Worm (Caenorhabditis elegans) whole organism, young adult: ENCODE results near the gene irk-1.

ENCODE experiments used
- B0035.1 ChIP-seq: sonication (generic microtip); optimal IDR thresholded peaks from 2 replicates; lab custom pipeline; 2016; ENCODE audit warnings: missing genetic modification characterization, mild to moderate bottlenecking, missing compliant biosample characterization, missing genotype, missing genetic modification reagents
- C17E4.6 ChIP-seq: fragments of 200-800 bp; sonication (Bioruptor generic); IDR thresholded peaks from 2 replicates; pipeline ENCODE4 v1.3.6; 2022; ENCODE audit warnings: missing genetic modification reagents, missing genetic modification characterization, missing compliant biosample characterization
- F22D6.2 ChIP-seq: sonication (generic microtip); optimal IDR thresholded peaks from 2 replicates; lab custom pipeline; 2016; ENCODE audit warnings: mild to moderate bottlenecking, missing genetic modification characterization, missing compliant biosample characterization
- F39B2.1 ChIP-seq: fragments of 200-800 bp; sonication (Bioruptor generic); IDR thresholded peaks from 2 replicates; pipeline ENCODE4 v1.3.6; 2022; ENCODE audit warnings: missing genetic modification reagents, missing genetic modification characterization, missing compliant biosample characterization
- F49E8.2 ChIP-seq: sonication (generic microtip); optimal IDR thresholded peaks from 3 replicates; lab custom pipeline; 2017; ENCODE audit warnings: missing genetic modification characterization, mild to moderate bottlenecking, missing compliant biosample characterization, antibody characterized with exemption, moderate library complexity; ENCODE audit not compliant: insufficient read depth
- F55B11.4 ChIP-seq: sonication (generic microtip); optimal IDR thresholded peaks from 2 replicates; lab custom pipeline; 2016; ENCODE audit warnings: missing compliant biosample characterization, missing genetic modification characterization, borderline replicate concordance; ENCODE audit not compliant: insufficient read depth
- F57A8.1 ChIP-seq: fragments of 200-800 bp; sonication (Bioruptor generic); optimal IDR thresholded peaks from 2 replicates; lab custom pipeline; 2018; ENCODE audit warnings: mild to moderate bottlenecking, missing genetic modification characterization, moderate library complexity, missing compliant biosample characterization
- K11D2.4 ChIP-seq: fragments of 200-800 bp; sonication (Bioruptor generic); IDR thresholded peaks from 2 replicates; pipeline ENCODE4 v1.3.6; 2022; ENCODE audit warnings: missing genetic modification reagents, missing genetic modification characterization, missing compliant biosample characterization
- T07F8.4 ChIP-seq: sonication (generic microtip); optimal IDR thresholded peaks from 2 replicates; lab custom pipeline; 2016; ENCODE audit warnings: mild to moderate bottlenecking, missing genetic modification characterization, moderate library complexity, missing compliant biosample characterization
- T26A5.8 ChIP-seq: sonication (generic microtip); optimal IDR thresholded peaks from 2 replicates; lab custom pipeline; 2016; ENCODE audit warnings: missing genetic modification characterization, missing compliant biosample characterization
- Y53G8AR.9 ChIP-seq: fragments of 200-800 bp; sonication (Bioruptor generic); conservative IDR thresholded peaks from 2 replicates; pipeline ENCODE4 v1.3.6; 2022; ENCODE audit warnings: missing genetic modification reagents, missing genetic modification characterization, missing compliant biosample characterization
- Y79H2A.3 ChIP-seq: fragments of 200-800 bp; sonication (Bioruptor generic); conservative IDR thresholded peaks from 2 replicates; pipeline ENCODE4 v1.3.6; 2022; ENCODE audit warnings: missing genetic modification reagents, missing genetic modification characterization, missing compliant biosample characterization
- aptf-3 ChIP-seq: fragments of 200-800 bp; sonication (Bioruptor generic); IDR thresholded peaks from 2 replicates; pipeline ENCODE4 v1.3.6; 2022; ENCODE audit warnings: missing genetic modification characterization, missing compliant biosample characterization
- attf-3 ChIP-seq: fragments of 200-800 bp; sonication (Bioruptor generic); conservative IDR thresholded peaks from 2 replicates; pipeline ENCODE4 v1.3.6; 2022; ENCODE audit warnings: missing genetic modification reagents, missing genetic modification characterization, missing compliant biosample characterization
- attf-5 ChIP-seq: fragments of 200-800 bp; sonication (Bioruptor generic); optimal IDR thresholded peaks from 2 replicates; lab custom pipeline; 2018; ENCODE audit warnings: mild to moderate bottlenecking, missing genetic modification characterization, missing compliant biosample characterization
- bed-1 ChIP-seq: fragments of 200-800 bp; sonication (Bioruptor generic); IDR thresholded peaks from 2 replicates; pipeline ENCODE4 v1.3.6; 2022; ENCODE audit warnings: missing genetic modification reagents, missing genetic modification characterization, missing compliant biosample characterization
- bed-2 ChIP-seq: fragments of 200-800 bp; sonication (Bioruptor generic); IDR thresholded peaks from 2 replicates; pipeline ENCODE4 v1.3.6; 2022; ENCODE audit warnings: missing genetic modification reagents, missing genetic modification characterization, missing compliant biosample characterization
- ccch-3 ChIP-seq: fragments of 200-800 bp; sonication (Bioruptor generic); optimal IDR thresholded peaks from 2 replicates; lab custom pipeline; 2018; ENCODE audit warnings: mild to moderate bottlenecking, missing genetic modification characterization, missing compliant biosample characterization
- cebp-2 ChIP-seq: fragments of 200-800 bp; sonication (Bioruptor generic); IDR thresholded peaks from 2 replicates; pipeline ENCODE4 v1.3.6; 2022; ENCODE audit warnings: missing genetic modification characterization, missing compliant biosample characterization
- ceh-58 ChIP-seq: fragments of 200-800 bp; sonication (Bioruptor generic); IDR thresholded peaks from 2 replicates; pipeline ENCODE4 v1.3.6; 2022; ENCODE audit warnings: missing genetic modification characterization, missing compliant biosample characterization
- ceh-91 ChIP-seq: fragments of 200-800 bp; sonication (Bioruptor generic); IDR thresholded peaks from 2 replicates; pipeline ENCODE4 v1.3.6; 2022; ENCODE audit warnings: missing genetic modification reagents, missing genetic modification characterization, missing compliant biosample characterization
- dox-1 ChIP-seq: fragments of 200-800 bp; sonication (Bioruptor generic); IDR thresholded peaks from 2 replicates; pipeline ENCODE4 v1.3.6; 2022; ENCODE audit warnings: missing genetic modification reagents, missing genetic modification characterization, missing compliant biosample characterization
- dpl-1 ChIP-seq: fragments of 150-350 bp; optimal IDR thresholded peaks from 2 replicates; lab custom pipeline; 2014; ENCODE audit warnings: missing biosample characterization, missing genetic modification reagents, missing genetic modification characterization
- egl-44 ChIP-seq: fragments of 200-800 bp; sonication (Bioruptor generic); IDR thresholded peaks from 2 replicates; pipeline ENCODE4 v1.3.6; 2022; ENCODE audit warnings: missing genetic modification reagents, missing genetic modification characterization, missing compliant biosample characterization
- egrh-3 ChIP-seq: fragments of 200-800 bp; sonication (Bioruptor generic); IDR thresholded peaks from 2 replicates; pipeline ENCODE4 v1.3.6; 2022; ENCODE audit warnings: missing genetic modification reagents, missing genetic modification characterization, missing compliant biosample characterization
- ekl-4 ChIP-seq: fragments of 200-800 bp; sonication (Bioruptor generic); IDR thresholded peaks from 2 replicates; pipeline ENCODE4 v1.3.6; 2022; ENCODE audit warnings: missing genetic modification reagents, missing genetic modification characterization, missing compliant biosample characterization
- ets-4 ChIP-seq: fragments of 200-800 bp; sonication (Bioruptor generic); optimal IDR thresholded peaks from 2 replicates; lab custom pipeline; 2018; ENCODE audit warnings: mild to moderate bottlenecking, missing genetic modification characterization, missing compliant biosample characterization
- gei-17 ChIP-seq: fragments of 200-800 bp; sonication (Bioruptor generic); optimal IDR thresholded peaks from 2 replicates; lab custom pipeline; 2018; ENCODE audit warnings: mild to moderate bottlenecking, missing genetic modification characterization, missing compliant biosample characterization
- hmg-1.2 ChIP-seq: fragments of 200-800 bp; sonication (Bioruptor generic); IDR thresholded peaks from 2 replicates; pipeline ENCODE4 v1.3.6; 2022; ENCODE audit warnings: missing genetic modification reagents, missing genetic modification characterization, missing compliant biosample characterization
- hsf-1 ChIP-seq: fragments of 200-800 bp; sonication (Bioruptor generic); IDR thresholded peaks from 2 replicates; pipeline ENCODE4 v1.3.6; 2022; ENCODE audit warnings: missing genetic modification reagents, missing genetic modification characterization, missing compliant biosample characterization
- let-526 ChIP-seq: fragments of 200-800 bp; sonication (Bioruptor generic); IDR thresholded peaks from 2 replicates; pipeline ENCODE4 v1.3.6; 2022; ENCODE audit warnings: missing genetic modification reagents, missing genetic modification characterization, missing compliant biosample characterization
- lin-26 ChIP-seq: fragments of 200-800 bp; sonication (Bioruptor generic); IDR thresholded peaks from 2 replicates; pipeline ENCODE4 v1.3.6; 2022; ENCODE audit warnings: missing genetic modification reagents, missing genetic modification characterization, missing compliant biosample characterization
- lin-35 ChIP-seq, 3 experiments: fragments of 150-350 bp in 2 of 3; sonication (generic microtip) in 1 of 3; optimal IDR thresholded peaks; 2 replicates each; lab custom pipeline; 2014 to 2018; ENCODE audit warnings: missing biosample characterization in 3 of 3, missing genetic modification characterization in 3 of 3, missing genetic modification reagents in 3 of 3
- lin-54 ChIP-seq: fragments of 200-800 bp; sonication (Bioruptor generic); optimal IDR thresholded peaks from 2 replicates; lab custom pipeline; 2018; ENCODE audit warnings: mild to moderate bottlenecking, missing genetic modification characterization, missing compliant biosample characterization
- lir-1 ChIP-seq: fragments of 200-800 bp; sonication (Bioruptor generic); conservative IDR thresholded peaks from 2 replicates; pipeline ENCODE4 v1.3.6; 2022; ENCODE audit warnings: missing genetic modification reagents, missing genetic modification characterization, missing compliant biosample characterization
- madf-10 ChIP-seq: sonication (generic microtip); optimal IDR thresholded peaks from 2 replicates; lab custom pipeline; 2016; ENCODE audit warnings: mild to moderate bottlenecking, missing genetic modification characterization, missing compliant biosample characterization
- madf-6 ChIP-seq: fragments of 200-800 bp; sonication (Bioruptor generic); IDR thresholded peaks from 2 replicates; pipeline ENCODE4 v1.3.6; 2022; ENCODE audit warnings: missing genetic modification reagents, missing genetic modification characterization, missing compliant biosample characterization
- madf-8 ChIP-seq: fragments of 200-800 bp; sonication (Bioruptor generic); conservative IDR thresholded peaks from 2 replicates; pipeline ENCODE4 v1.3.6; 2022; ENCODE audit warnings: missing genetic modification reagents, missing genetic modification characterization, missing compliant biosample characterization
- mel-28 ChIP-seq: sonication (generic microtip); optimal IDR thresholded peaks from 2 replicates; lab custom pipeline; 2016; ENCODE audit warnings: borderline replicate concordance, mild to moderate bottlenecking, missing genetic modification characterization, missing compliant biosample characterization
- nfyb-1 ChIP-seq: fragments of 200-800 bp; sonication (Bioruptor generic); IDR thresholded peaks from 2 replicates; pipeline ENCODE4 v1.3.6; 2022; ENCODE audit warnings: missing genetic modification reagents, missing genetic modification characterization, missing compliant biosample characterization
- pbrm-1 ChIP-seq: fragments of 200-800 bp; sonication (Bioruptor generic); IDR thresholded peaks from 2 replicates; pipeline ENCODE4 v1.3.6; 2022; ENCODE audit warnings: missing genetic modification reagents, missing genetic modification characterization, missing compliant biosample characterization
- pha-4 ChIP-seq: fragments of 150-350 bp; sonication (generic microtip); optimal IDR thresholded peaks from 2 replicates; lab custom pipeline; 2014; ENCODE audit warnings: missing biosample characterization, missing genetic modification reagents, missing genetic modification characterization
- repo-1 ChIP-seq: sonication (generic microtip); optimal IDR thresholded peaks from 2 replicates; lab custom pipeline; 2017; ENCODE audit warnings: mild to moderate bottlenecking, missing genetic modification characterization, missing compliant biosample characterization
- rpc-1 ChIP-seq, 2 experiments: fragments of 150-350 bp in 1 of 2; sonication (generic microtip) in 1 of 2; optimal IDR thresholded peaks; 2 replicates each; lab custom pipeline; 2014 to 2018; ENCODE audit warnings: missing biosample characterization in 1 of 2, missing genetic modification characterization in 1 of 2, missing genetic modification reagents in 1 of 2, missing genotype in 1 of 2
- sea-2 ChIP-seq: fragments of 200-800 bp; sonication (Bioruptor generic); IDR thresholded peaks from 2 replicates; pipeline ENCODE4 v1.3.6; 2022; ENCODE audit warnings: missing genetic modification characterization, missing compliant biosample characterization
- snpc-1.3 ChIP-seq: sonication (generic microtip); optimal IDR thresholded peaks from 2 replicates; lab custom pipeline; 2017; ENCODE audit warnings: missing genetic modification characterization, mild to moderate bottlenecking, missing compliant biosample characterization, antibody characterized with exemption, moderate library complexity, missing genotype, missing genetic modification reagents; ENCODE audit not compliant: insufficient read depth
- sptf-2 ChIP-seq: fragments of 200-800 bp; sonication (Bioruptor generic); optimal IDR thresholded peaks from 2 replicates; lab custom pipeline; 2018; ENCODE audit warnings: mild to moderate bottlenecking, missing genetic modification characterization, missing compliant biosample characterization
- tbp1 ChIP-seq: fragments of 200-800 bp; sonication (Bioruptor generic); optimal IDR thresholded peaks from 2 replicates; lab custom pipeline; 2018; ENCODE audit warnings: mild to moderate bottlenecking, missing genetic modification characterization, missing compliant biosample characterization
- xnd-1 ChIP-seq: sonication (generic microtip); optimal IDR thresholded peaks from 2 replicates; lab custom pipeline; 2016; ENCODE audit warnings: missing genotype, missing genetic modification reagents, missing genetic modification characterization, missing compliant biosample characterization

Gene irk-1

ce11 chrX:6747906-6748356 lies 30.0 kb downstream of the irk-1 start (continued):
- TF ChIP-seq repo-1 (tag; lab: Kevin White, UChicago) (no peak), dox-1 (peak; percentile 58), Y79H2A.3 (GFP tag; lab: Robert Waterston, UW) (no peak), egrh-3 (GFP tag; lab: Robert Waterston, UW) (no peak), F55B11.4 (no peak), egl-44 (no peak), Y53G8AR.9 (GFP tag; lab: Robert Waterston, UW) (no peak; the same call in 1 of the 2 replicates), ekl-4 (GFP tag; lab: Robert Waterston, UW) (no peak), madf-6 (GFP tag; lab: Robert Waterston, UW) (no peak), let-526 (GFP tag; lab: Robert Waterston, UW) (0 out of 2 replicates have a peak, but pooled peaks have one; percentile 36), ceh-91 (GFP tag; lab: Robert Waterston, UW) (no peak), madf-10 (tag; lab: Kevin White, UChicago) (no peak), lin-35 (GFP tag; optimal IDR thresholded peaks at IDR 0.05; lab: Kevin White, UChicago) (no peak), sptf-2 (GFP tag; lab: Kevin White, UChicago) (no peak), C17E4.6 (no peak), mel-28 (tag; lab: Kevin White, UChicago) (no peak), cebp-2 (GFP tag; lab: Robert Waterston, UW) (no peak), lir-1 (GFP tag; lab: Robert Waterston, UW) (no peak), bed-1 (GFP tag; lab: Robert Waterston, UW) (no peak), F49E8.2 (tag; lab: Kevin White, UChicago) (no peak), aptf-3 (GFP tag; lab: Robert Waterston, UW) (no peak), hmg-1.2 (GFP tag; lab: Robert Waterston, UW) (0 out of 2 replicates have a peak, but pooled peaks have one; percentile 11), attf-5 (GFP tag; lab: Kevin White, UChicago) (peak; percentile 52), lin-54 (GFP tag; lab: Kevin White, UChicago) (no peak), madf-8 (GFP tag; lab: Robert Waterston, UW) (no peak), F39B2.1 (no peak), gei-17 (GFP tag; lab: Kevin White, UChicago) (no peak), ccch-3 (no peak), pbrm-1 (no peak), bed-2 (no peak), T26A5.8 (tag; lab: Kevin White, UChicago) (no peak), nfyb-1 (GFP tag; lab: Robert Waterston, UW) (no peak), ets-4 (GFP tag; lab: Kevin White, UChicago) (peak; percentile 62), sea-2 (GFP tag; lab: Robert Waterston, UW) (no peak), rpc-1 (optimal IDR thresholded peaks at IDR 0.05; lab: Kevin White, UChicago) (no peak), rpc-1 (tag; optimal IDR thresholded peaks at IDR 0.05; lab: Kevin White, UChicago) (no peak), xnd-1 (tag; lab: Kevin White, UChicago) (no peak), hsf-1 (GFP tag; lab: Robert Waterston, UW) (no peak), lin-26 (GFP tag; lab: Robert Waterston, UW) (0 out of 2 replicates have a peak, but pooled peaks have one; percentile 13), F22D6.2 (tag; lab: Kevin White, UChicago) (no peak), tbp1 (GFP tag; lab: Kevin White, UChicago) (peak; percentile 36), ceh-58 (no peak), K11D2.4 (GFP tag; lab: Robert Waterston, UW) (0 out of 2 replicates have a peak, but pooled peaks have one; percentile 16), T07F8.4 (tag; lab: Kevin White, UChicago) (no peak), F57A8.1 (GFP tag; lab: Kevin White, UChicago) (no peak), B0035.1 (no peak), dpl-1 (GFP tag; lab: Kevin White, UChicago) (no peak), attf-3 (GFP tag; lab: Robert Waterston, UW) (no peak), pha-4 (tag; lab: Kevin White, UChicago) (peak; percentile 17), snpc-1.3 (no peak)
